3 fruit fly cellular contexts compared by ENCODE assay signal in genomic region chrX:11521561-11522546, dm6.
TF ChIP-seq lines count a peak whose summit lies in the region.

No protein-coding gene starts in this region.

TF ChIP-seq in whole organism, embryonic, 481 proteins besides CTCF, POLR2A, EP300 and RAD21 (continued from another document and continues in another):
- TF ChIP-seq CG17359 (tag; optimal IDR thresholded peaks at IDR 0.05; lab: Kevin White, UChicago) (peak; percentile 69), Sry-β (GFP tag; optimal IDR thresholded peaks at IDR 0.05; lab: Kevin White, UChicago) (no peak), ssp (GFP tag; IDR thresholded peaks at IDR 0.05; lab: Robert Waterston, UW) (0 out of 2 replicates have a peak, but pooled peaks have one; percentile 27), amos (GFP tag; IDR thresholded peaks at IDR 0.05; lab: Robert Waterston, UW; ENCODE audit: partially characterized antibody) (no peak), ewg (GFP tag; optimal IDR thresholded peaks at IDR 0.05; lab: Kevin White, UChicago) (peak; percentile 40), tap (tag; optimal IDR thresholded peaks at IDR 0.05; lab: Kevin White, UChicago) (peak; percentile 68), CG3407 (GFP tag; optimal IDR thresholded peaks at IDR 0.05; lab: Kevin White, UChicago) (peak; percentile 48), nmo (GFP tag; optimal IDR thresholded peaks at IDR 0.05; lab: Kevin White, UChicago) (peak; percentile 79), dmrt99B (tag; optimal IDR thresholded peaks at IDR 0.05; lab: Kevin White, UChicago) (peak; percentile 76), CG31441 (GFP tag; IDR thresholded peaks at IDR 0.05; lab: Robert Waterston, UW) (peak; percentile 77), lilli (GFP tag; optimal IDR thresholded peaks at IDR 0.05; lab: Kevin White, UChicago) (peak; percentile 30), NFAT (GFP tag; IDR thresholded peaks at IDR 0.05; lab: Robert Waterston, UW) (no peak), vfl (GFP tag; optimal IDR thresholded peaks at IDR 0.05; lab: Kevin White, UChicago) (no peak), CG6813 (GFP tag; optimal IDR thresholded peaks at IDR 0.05; lab: Kevin White, UChicago) (peak; percentile 38), CG10543 (GFP tag; optimal IDR thresholded peaks at IDR 0.05; lab: Kevin White, UChicago) (no peak), CG6175 (GFP tag; IDR thresholded peaks at IDR 0.05; lab: Robert Waterston, UW) (no peak), CG2678 (tag; optimal IDR thresholded peaks at IDR 0.05; lab: Kevin White, UChicago) (peak; percentile 84), CG18476 (GFP tag; optimal IDR thresholded peaks at IDR 0.05; lab: Kevin White, UChicago) (peak; percentile 36), Sry-δ (GFP tag; optimal IDR thresholded peaks at IDR 0.05; lab: Kevin White, UChicago) (no peak), CG10147 (GFP tag; optimal IDR thresholded peaks at IDR 0.05; lab: Kevin White, UChicago) (peak; percentile 60), vvl (GFP tag; IDR thresholded peaks at IDR 0.05; lab: Robert Waterston, UW) (peak; percentile 70), CG10959 (GFP tag; IDR thresholded peaks at IDR 0.05; lab: Robert Waterston, UW) (no peak), Side (GFP tag; optimal IDR thresholded peaks at IDR 0.05; lab: Kevin White, UChicago) (no peak), pum (GFP tag; optimal IDR thresholded peaks at IDR 0.05; lab: Kevin White, UChicago) (peak; percentile 20), Hr39 (optimal IDR thresholded peaks at IDR 0.05; lab: Kevin White, UChicago) (no peak), slbo (GFP tag; IDR thresholded peaks at IDR 0.05; lab: Robert Waterston, UW) (peak; percentile 52; the same call in 1 of the 2 replicates), CG18599 (GFP tag; optimal IDR thresholded peaks at IDR 0.05; lab: Kevin White, UChicago) (peak; percentile 69), B-H2 (GFP tag; optimal IDR thresholded peaks at IDR 0.05; lab: Kevin White, UChicago) (no peak), CG11456 (GFP tag; IDR thresholded peaks at IDR 0.05; lab: Robert Waterston, UW) (0 out of 3 replicates have a peak, but pooled peaks have one; percentile 58), ems (GFP tag; optimal IDR thresholded peaks at IDR 0.05; lab: Kevin White, UChicago) (no peak), dan (GFP tag; IDR thresholded peaks at IDR 0.05; lab: Robert Waterston, UW) (no peak), CG17829 (tag; optimal IDR thresholded peaks at IDR 0.05; lab: Kevin White, UChicago) (peak; percentile 51), CG17568 (GFP tag; optimal IDR thresholded peaks at IDR 0.05; lab: Kevin White, UChicago) (no peak), CG18619 (GFP tag; optimal IDR thresholded peaks at IDR 0.05; lab: Kevin White, UChicago) (peak; percentile 54), CG4282 (GFP tag; optimal IDR thresholded peaks at IDR 0.05; lab: Kevin White, UChicago) (no peak), Deaf1 (tag; optimal IDR thresholded peaks at IDR 0.05; lab: Kevin White, UChicago) (peak; percentile 48), dimm (GFP tag; IDR thresholded peaks at IDR 0.05; lab: Robert Waterston, UW) (no peak), emc (GFP tag; optimal IDR thresholded peaks at IDR 0.05; lab: Kevin White, UChicago) (no peak), CG8388 (GFP tag; optimal IDR thresholded peaks at IDR 0.05; lab: Kevin White, UChicago) (peak; percentile 66), chn (GFP tag; optimal IDR thresholded peaks at IDR 0.05; lab: Kevin White, UChicago) (no peak), CG4730 (GFP tag; IDR thresholded peaks at IDR 0.05; lab: Robert Waterston, UW) (peak; percentile 10; the same call in 1 of the 2 replicates), Six4 (GFP tag; optimal IDR thresholded peaks at IDR 0.05; lab: Kevin White, UChicago) (peak; percentile 24), CG12155 (GFP tag; optimal IDR thresholded peaks at IDR 0.05; lab: Kevin White, UChicago) (peak; percentile 57), Dfd (GFP tag; optimal IDR thresholded peaks at IDR 0.05; lab: Kevin White, UChicago) (no peak)

TF ChIP-seq in whole organism, prepupa, 60 proteins besides CTCF, POLR2A, EP300 and RAD21 (continued from another document):
- TF ChIP-seq Eip78C (GFP tag; lab: Kevin White, UChicago), result peak; percentile 83
- peak; percentile 11 for TF ChIP-seq Met (GFP tag; optimal IDR thresholded peaks at IDR 0.05; lab: Kevin White, UChicago)
- TF ChIP-seq CG6276 (GFP tag; optimal IDR thresholded peaks at IDR 0.05; lab: Kevin White, UChicago), result peak; percentile 39
- TF ChIP-seq lz (GFP tag; optimal IDR thresholded peaks at IDR 0.05; lab: Kevin White, UChicago), result no peak
- TF ChIP-seq Ets96B (tag; optimal IDR thresholded peaks at IDR 0.05; lab: Kevin White, UChicago), result peak; percentile 52
- TF ChIP-seq CG31627 (GFP tag; optimal IDR thresholded peaks at IDR 0.05; lab: Kevin White, UChicago), result peak; percentile 20
- peak; percentile 66 for TF ChIP-seq CG32006 (GFP tag; optimal IDR thresholded peaks at IDR 0.05; lab: Kevin White, UChicago)
- no peak for TF ChIP-seq Lpt (GFP tag; optimal IDR thresholded peaks at IDR 0.05; lab: Kevin White, UChicago)
- peak; percentile 15 for TF ChIP-seq net (GFP tag; optimal IDR thresholded peaks at IDR 0.05; lab: Kevin White, UChicago)
- TF ChIP-seq Hr38 (GFP tag; optimal IDR thresholded peaks at IDR 0.05; lab: Kevin White, UChicago), result no peak
- no peak for TF ChIP-seq fd85E (GFP tag; optimal IDR thresholded peaks at IDR 0.05; lab: Kevin White, UChicago)
- TF ChIP-seq CG9139 (GFP tag; optimal IDR thresholded peaks at IDR 0.05; lab: Kevin White, UChicago), result no peak
- TF ChIP-seq Hr39 (GFP tag; optimal IDR thresholded peaks at IDR 0.05; lab: Kevin White, UChicago), result peak; percentile 20
- TF ChIP-seq vri (GFP tag; optimal IDR thresholded peaks at IDR 0.05; lab: Kevin White, UChicago), result no peak
- peak; percentile 60 for TF ChIP-seq pdm3 (GFP tag; optimal IDR thresholded peaks at IDR 0.05; lab: Kevin White, UChicago)
- TF ChIP-seq CG3919 (GFP tag; optimal IDR thresholded peaks at IDR 0.05; lab: Kevin White, UChicago), result peak; percentile 50
- no peak for TF ChIP-seq CG6854 (GFP tag; optimal IDR thresholded peaks at IDR 0.05; lab: Kevin White, UChicago)
- TF ChIP-seq CG34406 (GFP tag; optimal IDR thresholded peaks at IDR 0.05; lab: Kevin White, UChicago), result peak; percentile 59
- TF ChIP-seq CG8632 (GFP tag; optimal IDR thresholded peaks at IDR 0.05; lab: Kevin White, UChicago), result peak; percentile 55
- peak; percentile 42 for TF ChIP-seq Sox14 (GFP tag; optimal IDR thresholded peaks at IDR 0.05; lab: Kevin White, UChicago)
- TF ChIP-seq eg (GFP tag; IDR thresholded peaks at IDR 0.05; lab: Robert Waterston, UW), result peak; percentile 68; the same call in 2 of the 3 replicates
- peak; percentile 54 for TF ChIP-seq CG8119 (GFP tag; IDR thresholded peaks at IDR 0.05; lab: Robert Waterston, UW)
- TF ChIP-seq Gug (GFP tag; IDR thresholded peaks at IDR 0.05; lab: Robert Waterston, UW), result peak; percentile 32
- peak; percentile 49 for TF ChIP-seq CG6792 (GFP tag; optimal IDR thresholded peaks at IDR 0.05; lab: Kevin White, UChicago)
- peak; percentile 60; the same call in 1 of the 2 replicates for TF ChIP-seq CG11294 (GFP tag; IDR thresholded peaks at IDR 0.05; lab: Robert Waterston, UW)
- TF ChIP-seq CG11762 (GFP tag; optimal IDR thresholded peaks at IDR 0.05; lab: Kevin White, UChicago; ENCODE audit: insufficient read depth), result peak; percentile 32
- peak; percentile 3 for TF ChIP-seq CG1621 (tag; optimal IDR thresholded peaks at IDR 0.05; lab: Kevin White, UChicago)
- peak; percentile 56 for TF ChIP-seq Eip75B (GFP tag; optimal IDR thresholded peaks at IDR 0.05; lab: Kevin White, UChicago)
- peak; percentile 31 for TF ChIP-seq CG7368 (GFP tag; optimal IDR thresholded peaks at IDR 0.05; lab: Kevin White, UChicago)
- TF ChIP-seq fkh (GFP tag; optimal IDR thresholded peaks at IDR 0.05; lab: Kevin White, UChicago), result no peak
- TF ChIP-seq OdsH (GFP tag; optimal IDR thresholded peaks at IDR 0.05; lab: Kevin White, UChicago), result peak; percentile 56
- peak; percentile 35 for TF ChIP-seq Hr4 (GFP tag; optimal IDR thresholded peaks at IDR 0.05; lab: Kevin White, UChicago)
- TF ChIP-seq fd59A (GFP tag; optimal IDR thresholded peaks at IDR 0.05; lab: Kevin White, UChicago), result peak; percentile 25
- peak; percentile 32 for TF ChIP-seq dsx (GFP tag; optimal IDR thresholded peaks at IDR 0.05; lab: Kevin White, UChicago; ENCODE audit: poor library complexity, severe bottlenecking)
- TF ChIP-seq Eip93F (GFP tag; optimal IDR thresholded peaks at IDR 0.05; lab: Kevin White, UChicago), result no peak
- peak; percentile 20 for TF ChIP-seq achi (GFP tag; optimal IDR thresholded peaks at IDR 0.05; lab: Kevin White, UChicago)
- peak; percentile 19 for TF ChIP-seq CG10669 (GFP tag; optimal IDR thresholded peaks at IDR 0.05; lab: Kevin White, UChicago)
- peak; percentile 33 for TF ChIP-seq topi (GFP tag; optimal IDR thresholded peaks at IDR 0.05; lab: Kevin White, UChicago)
TF ChIP-seq in whole organism, prepupa: peak in this region for 43.

TF ChIP-seq in whole organism, wandering third instar larva, 38 proteins besides CTCF, POLR2A, EP300 and RAD21 (continued from another document):
- TF ChIP-seq h (GFP tag; optimal IDR thresholded peaks at IDR 0.05; lab: Kevin White, UChicago), result peak; percentile 30
- no peak for TF ChIP-seq Jra (GFP tag; optimal IDR thresholded peaks at IDR 0.05; lab: Kevin White, UChicago)
- no peak for TF ChIP-seq CG9705 (GFP tag; optimal IDR thresholded peaks at IDR 0.05; lab: Kevin White, UChicago)
- TF ChIP-seq jim (GFP tag; optimal IDR thresholded peaks at IDR 0.05; lab: Kevin White, UChicago), result no peak
- peak; percentile 26 for TF ChIP-seq psq (GFP tag; optimal IDR thresholded peaks at IDR 0.05; lab: Kevin White, UChicago)
- peak; percentile 40 for TF ChIP-seq HLH106 (tag; optimal IDR thresholded peaks at IDR 0.05; lab: Kevin White, UChicago)
- TF ChIP-seq Dfd (GFP tag; optimal IDR thresholded peaks at IDR 0.05; lab: Kevin White, UChicago), result no peak
- TF ChIP-seq Sp1 (GFP tag; optimal IDR thresholded peaks at IDR 0.05; lab: Kevin White, UChicago), result peak; percentile 29
- no peak for TF ChIP-seq GATAd (GFP tag; optimal IDR thresholded peaks at IDR 0.05; lab: Kevin White, UChicago)
- TF ChIP-seq Hr78 (GFP tag; optimal IDR thresholded peaks at IDR 0.05; lab: Kevin White, UChicago), result no peak
- peak; percentile 3 for TF ChIP-seq OdsH (GFP tag; optimal IDR thresholded peaks at IDR 0.05; lab: Kevin White, UChicago)
- no peak for TF ChIP-seq dsf (GFP tag; optimal IDR thresholded peaks at IDR 0.05; lab: Kevin White, UChicago; ENCODE audit: borderline replicate concordance)
- no peak for TF ChIP-seq sage (GFP tag; optimal IDR thresholded peaks at IDR 0.05; lab: Kevin White, UChicago)
- TF ChIP-seq CG32264 (GFP tag; optimal IDR thresholded peaks at IDR 0.05; lab: Kevin White, UChicago), result no peak
- no peak for TF ChIP-seq N (GFP tag; optimal IDR thresholded peaks at IDR 0.05; lab: Kevin White, UChicago)
- TF ChIP-seq ey (GFP tag; optimal IDR thresholded peaks at IDR 0.05; lab: Kevin White, UChicago), result no peak
